Worm (Caenorhabditis elegans): ENCODE data around the gene C35B8.3.

The C35B8.3 gene

ce11 chrX:9238692-9239091, 25.0 kb downstream of the C35B8.3 start (continued):
- no peak for TF ChIP-seq zag-1 (tag; optimal IDR thresholded peaks at IDR 0.05)
- peak; percentile 33 for TF ChIP-seq gei-8 (GFP tag; optimal IDR thresholded peaks at IDR 0.05)
- TF ChIP-seq vab-7 (GFP tag; IDR thresholded peaks at IDR 0.05), result peak; percentile 71
- TF ChIP-seq ceh-44 (GFP tag; IDR thresholded peaks at IDR 0.05), result no peak
- no peak for TF ChIP-seq ceh-62 (tag; optimal IDR thresholded peaks at IDR 0.05)
- peak; percentile 69; the same call in 1 of the 2 replicates for TF ChIP-seq F26F4.8 (GFP tag; conservative IDR thresholded peaks at IDR 0.05)
- TF ChIP-seq lin-38 (GFP tag; IDR thresholded peaks at IDR 0.05), result no peak
- no peak for TF ChIP-seq lin-15B (tag; optimal IDR thresholded peaks at IDR 0.05)
- TF ChIP-seq duxl-1 (tag; optimal IDR thresholded peaks at IDR 0.05; ENCODE audit: poor library complexity), result peak; percentile 63
- TF ChIP-seq dmd-6 (GFP tag; IDR thresholded peaks at IDR 0.05), result peak; percentile 43
- no peak for TF ChIP-seq set-16 (GFP tag; IDR thresholded peaks at IDR 0.05)
- no peak for TF ChIP-seq mxl-3 (GFP tag; optimal IDR thresholded peaks at IDR 0.05)
- TF ChIP-seq saeg-2 (GFP tag; IDR thresholded peaks at IDR 0.05), result 0 out of 2 replicates have a peak, but pooled peaks have one; percentile 42
- no peak for TF ChIP-seq unc-39 (tag; optimal IDR thresholded peaks at IDR 0.05)
- TF ChIP-seq aly-2 (tag; optimal IDR thresholded peaks at IDR 0.05), result no peak
- no peak for TF ChIP-seq ama-1 (optimal IDR thresholded peaks at IDR 0.05)
- TF ChIP-seq Y105C5A.15 (GFP tag; IDR thresholded peaks at IDR 0.05), result 0 out of 2 replicates have a peak, but pooled peaks have one; percentile 69
- TF ChIP-seq ZK546.5 (tag; optimal IDR thresholded peaks at IDR 0.05), result no peak
- TF ChIP-seq F49E8.2 (tag; optimal IDR thresholded peaks at IDR 0.05; ENCODE audit: borderline replicate concordance), result peak; percentile 11
- no peak for TF ChIP-seq cey-2 (tag; optimal IDR thresholded peaks at IDR 0.05; ENCODE audit: borderline replicate concordance, insufficient read depth)
- TF ChIP-seq lin-39 (tag; optimal IDR thresholded peaks at IDR 0.05), result no peak
- TF ChIP-seq skn-1 (tag; optimal IDR thresholded peaks at IDR 0.05), result no peak
- TF ChIP-seq mes-2 (tag; optimal IDR thresholded peaks at IDR 0.05; ENCODE audit: poor library complexity, severe bottlenecking), result peak; percentile 62
- no peak for TF ChIP-seq ces-1 (GFP tag; optimal IDR thresholded peaks at IDR 0.05)
- TF ChIP-seq pqm-1 (tag; optimal IDR thresholded peaks at IDR 0.05), result no peak
- peak; percentile 72 for TF ChIP-seq Y48G9A.11 (GFP tag; IDR thresholded peaks at IDR 0.05)
- TF ChIP-seq egl-27 (tag; optimal IDR thresholded peaks at IDR 0.05), result no peak
- no peak; the same call in 1 of the 2 replicates for TF ChIP-seq snpc-1.2 (GFP tag; IDR thresholded peaks at IDR 0.05)
- no peak for TF ChIP-seq hif-1 (tag; optimal IDR thresholded peaks at IDR 0.05)
- TF ChIP-seq mdl-1 (tag; optimal IDR thresholded peaks at IDR 0.05), result no peak
- TF ChIP-seq tag-97 (GFP tag; IDR thresholded peaks at IDR 0.05), result no peak
- TF ChIP-seq T26A8.4 (GFP tag; IDR thresholded peaks at IDR 0.05), result no peak; the same call in none of the 2 replicates
- peak; percentile 11 for TF ChIP-seq hlh-11 (tag; optimal IDR thresholded peaks at IDR 0.05)
- no peak for TF ChIP-seq nhr-76 (tag; optimal IDR thresholded peaks at IDR 0.05)
- no peak for TF ChIP-seq F10B5.3 (tag; optimal IDR thresholded peaks at IDR 0.05)
- peak; percentile 19 for TF ChIP-seq nhr-48 (tag; optimal IDR thresholded peaks at IDR 0.05)
- TF ChIP-seq aha-1 (tag), result no peak
- TF ChIP-seq F37D6.2 (tag; optimal IDR thresholded peaks at IDR 0.05), result no peak
- no peak for TF ChIP-seq fos-1 (tag; optimal IDR thresholded peaks at IDR 0.05)
- TF ChIP-seq ztf-11 (tag; optimal IDR thresholded peaks at IDR 0.05), result no peak
- TF ChIP-seq spr-3 (GFP tag; optimal IDR thresholded peaks at IDR 0.05), result no peak
- no peak for TF ChIP-seq nhr-25 (tag; optimal IDR thresholded peaks at IDR 0.05; ENCODE audit: borderline replicate concordance, insufficient read depth)
- TF ChIP-seq tra-1 (GFP tag; IDR thresholded peaks at IDR 0.05), result peak; percentile 64
- peak; percentile 78; the same call in 1 of the 2 replicates for TF ChIP-seq pha-4 (GFP tag; IDR thresholded peaks at IDR 0.05)
- TF ChIP-seq pha-4 (tag; optimal IDR thresholded peaks at IDR 0.05), result no peak
- no peak for TF ChIP-seq lin-29 (GFP tag; IDR thresholded peaks at IDR 0.05)
- no peak for TF ChIP-seq dmd-9 (GFP tag; IDR thresholded peaks at IDR 0.05)
- TF ChIP-seq egl-43 (GFP tag; IDR thresholded peaks at IDR 0.05), result peak; percentile 91
- TF ChIP-seq nhr-10 (tag; optimal IDR thresholded peaks at IDR 0.05), result no peak
- no peak for TF ChIP-seq D1046.2 (GFP tag; IDR thresholded peaks at IDR 0.05)
- no peak for TF ChIP-seq R02D3.7 (tag; optimal IDR thresholded peaks at IDR 0.05)
- TF ChIP-seq dpl-1 (GFP tag; optimal IDR thresholded peaks at IDR 0.05), result no peak

All from whole organism, L4 larva.